Worm (Caenorhabditis elegans) whole organism, midembryonic: ENCODE data around the gene C14C6.2.

Experiments
- T22C8.4 ChIP-seq: fragments of 200-800 bp; sonication (Bioruptor generic); IDR thresholded peaks from 2 replicates; pipeline ENCODE4 v1.3.6; 2022; ENCODE audit warnings: missing genetic modification characterization, missing compliant biosample characterization
- cog-1 ChIP-seq: sonication (generic microtip); optimal IDR thresholded peaks from 2 replicates; lab custom pipeline; 2016; ENCODE audit warnings: missing genetic modification characterization, missing compliant biosample characterization
- flt-1 ChIP-seq: fragments of 200-800 bp; sonication (Bioruptor generic); IDR thresholded peaks from 2 replicates; pipeline ENCODE4 v1.3.6; 2022; ENCODE audit warnings: missing genetic modification characterization, missing compliant biosample characterization
- klf-2 ChIP-seq: fragments of 200-800 bp; sonication (Bioruptor generic); conservative IDR thresholded peaks from 2 replicates; pipeline ENCODE4 v1.3.6; 2022; ENCODE audit warnings: missing genetic modification reagents, missing genetic modification characterization, missing compliant biosample characterization
- med-1 ChIP-seq: sonication (generic microtip); optimal IDR thresholded peaks from 2 replicates; lab custom pipeline; 2017; ENCODE audit warnings: missing genetic modification characterization, mild to moderate bottlenecking, missing compliant biosample characterization, antibody characterized with exemption, missing genetic modification reagents; ENCODE audit not compliant: insufficient read depth
- ref-1 ChIP-seq: fragments of 200-800 bp; sonication (Bioruptor generic); conservative IDR thresholded peaks from 2 replicates; pipeline ENCODE4 v1.3.6; 2022; ENCODE audit warnings: missing genetic modification reagents, missing genetic modification characterization, missing compliant biosample characterization
- tab-1 ChIP-seq: fragments of 200-800 bp; sonication (Bioruptor generic); IDR thresholded peaks from 2 replicates; pipeline ENCODE4 v1.3.6; 2022; ENCODE audit warnings: missing genetic modification characterization, missing compliant biosample characterization

- no peak for TF ChIP-seq tab-1 (GFP tag; lab: Robert Waterston, UW)
- TF ChIP-seq med-1: no peak
- TF ChIP-seq ref-1 (GFP tag; lab: Robert Waterston, UW): no peak
- TF ChIP-seq flt-1 (GFP tag; lab: Robert Waterston, UW): no peak
- TF ChIP-seq cog-1 (tag; lab: Kevin White, UChicago): no peak
- no peak for TF ChIP-seq klf-2 (GFP tag; lab: Robert Waterston, UW)
- TF ChIP-seq T22C8.4 (GFP tag; lab: Robert Waterston, UW): no peak
Observed at ce11 chrV:565984-566383, 3.0 kb downstream of the C14C6.2 start, which contains the start of gene sri-73.
